Worm (Caenorhabditis elegans) whole organism, midembryonic: ENCODE results near the gene F45D3.3.
A peak's percentile ranks its signal among the peaks of the same experiment; 100 is the strongest.

Source experiments
- T22C8.4 ChIP-seq: fragments of 200-800 bp; sonication (Bioruptor generic); IDR thresholded peaks from 2 replicates; pipeline ENCODE4 v1.3.6; 2022; ENCODE audit warnings: missing genetic modification characterization, missing compliant biosample characterization
- cog-1 ChIP-seq: sonication (generic microtip); optimal IDR thresholded peaks from 2 replicates; lab custom pipeline; 2016; ENCODE audit warnings: missing genetic modification characterization, missing compliant biosample characterization
- flt-1 ChIP-seq: fragments of 200-800 bp; sonication (Bioruptor generic); IDR thresholded peaks from 2 replicates; pipeline ENCODE4 v1.3.6; 2022; ENCODE audit warnings: missing genetic modification characterization, missing compliant biosample characterization
- klf-2 ChIP-seq: fragments of 200-800 bp; sonication (Bioruptor generic); conservative IDR thresholded peaks from 2 replicates; pipeline ENCODE4 v1.3.6; 2022; ENCODE audit warnings: missing genetic modification reagents, missing genetic modification characterization, missing compliant biosample characterization
- med-1 ChIP-seq: sonication (generic microtip); optimal IDR thresholded peaks from 2 replicates; lab custom pipeline; 2017; ENCODE audit warnings: missing genetic modification characterization, mild to moderate bottlenecking, missing compliant biosample characterization, antibody characterized with exemption, missing genetic modification reagents; ENCODE audit not compliant: insufficient read depth
- ref-1 ChIP-seq: fragments of 200-800 bp; sonication (Bioruptor generic); conservative IDR thresholded peaks from 2 replicates; pipeline ENCODE4 v1.3.6; 2022; ENCODE audit warnings: missing genetic modification reagents, missing genetic modification characterization, missing compliant biosample characterization
- tab-1 ChIP-seq: fragments of 200-800 bp; sonication (Bioruptor generic); IDR thresholded peaks from 2 replicates; pipeline ENCODE4 v1.3.6; 2022; ENCODE audit warnings: missing genetic modification characterization, missing compliant biosample characterization
- ztf-23 ChIP-seq: fragments of 200-800 bp; sonication (Bioruptor generic); IDR thresholded peaks from 2 replicates; pipeline ENCODE4 v1.3.6; 2022; ENCODE audit warnings: missing genetic modification reagents, missing genetic modification characterization, missing compliant biosample characterization
- ztf-29 ChIP-seq: fragments of 200-800 bp; sonication (Bioruptor generic); IDR thresholded peaks from 2 replicates; pipeline ENCODE4 v1.3.6; 2022; ENCODE audit warnings: missing genetic modification reagents, missing genetic modification characterization, missing compliant biosample characterization

The F45D3.3 gene

DNA sequence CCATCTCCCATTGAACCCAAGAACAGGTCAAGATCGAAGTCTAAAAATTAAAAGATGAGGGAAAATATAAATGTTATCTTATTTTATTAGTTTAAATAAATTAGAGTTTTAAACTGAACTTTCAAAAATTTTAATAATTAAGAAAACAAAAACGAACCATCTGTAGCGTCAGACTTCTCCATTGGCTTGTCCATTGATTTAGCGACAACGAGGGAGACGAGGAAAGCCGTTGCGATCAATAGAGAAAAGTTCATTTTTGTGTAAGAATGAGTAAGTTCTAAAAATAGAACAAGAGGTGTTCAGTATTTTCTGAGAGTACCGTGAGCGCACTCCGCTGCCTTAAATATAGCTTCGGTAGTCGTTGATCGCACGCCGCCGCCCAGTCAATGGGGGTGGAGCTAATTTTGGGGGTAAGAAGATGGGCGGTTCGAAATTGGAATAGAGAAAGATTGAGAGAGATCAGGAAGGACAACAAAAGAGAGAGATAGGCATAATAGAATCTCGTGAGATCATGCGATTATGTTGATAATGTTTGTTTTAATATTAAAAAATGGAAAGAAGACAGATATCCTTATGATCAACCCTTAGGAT is at the start of gene F45D3.3:
Gene F45D3.3, minus strand, starts transcription at position 350 of the 591 bp plus-strand sequence.
- TF ChIP-seq cog-1 (tag; lab: Kevin White, UChicago): no peak
- no peak for TF ChIP-seq tab-1 (GFP tag; lab: Robert Waterston, UW)
- TF ChIP-seq ztf-29 (GFP tag; lab: Robert Waterston, UW): no peak
- no peak for TF ChIP-seq T22C8.4 (GFP tag; lab: Robert Waterston, UW)
- TF ChIP-seq med-1 (GFP tag; lab: Kevin White, UChicago): no peak
- no peak for TF ChIP-seq flt-1 (GFP tag; lab: Robert Waterston, UW)
- no peak for TF ChIP-seq ztf-23 (GFP tag; lab: Robert Waterston, UW)
- TF ChIP-seq klf-2 (GFP tag; lab: Robert Waterston, UW): no peak
- TF ChIP-seq ref-1 (GFP tag; lab: Robert Waterston, UW): no peak

ce11 chrV:12599510-12600242 is 49.5 kb upstream of the F45D3.3 start, which contains the start of gene C14C10.5:
Gene C14C10.5 (plus strand): TSS chrV:12600192.
- no peak for TF ChIP-seq ztf-23 (GFP tag; lab: Robert Waterston, UW)
- no peak for TF ChIP-seq med-1 (GFP tag; lab: Kevin White, UChicago)

DNA sequence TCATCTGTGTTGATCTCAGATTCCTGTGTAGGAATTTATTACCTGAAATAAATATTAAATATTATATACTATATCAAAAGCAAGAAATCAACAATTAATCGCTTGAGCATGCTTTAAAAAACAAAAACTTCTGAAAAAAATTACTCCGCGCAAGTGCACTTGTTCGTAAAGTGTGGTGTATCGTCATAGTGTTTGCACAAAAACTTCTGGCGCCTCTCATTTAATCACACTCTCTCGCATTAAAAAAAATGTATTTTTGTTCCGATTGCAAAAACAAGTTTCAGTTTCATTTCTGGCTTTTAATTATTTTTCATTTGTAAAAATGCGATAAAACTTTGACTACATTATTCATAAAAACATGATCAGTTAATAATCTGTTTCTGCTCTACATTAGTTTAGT is 48.9 kb upstream of the F45D3.3 start, which contains the start of the genes C14C10.10 and ril-2:
Gene C14C10.10, minus strand, starts transcription at position 19 of the 400 bp plus-strand sequence.
Gene ril-2, minus strand, starts transcription at position 48 of the 400 bp plus-strand sequence.
- TF ChIP-seq cog-1 (tag; lab: Kevin White, UChicago): no peak
- no peak for TF ChIP-seq flt-1 (GFP tag; lab: Robert Waterston, UW)
- no peak for TF ChIP-seq ztf-23 (GFP tag; lab: Robert Waterston, UW)
- no peak for TF ChIP-seq med-1 (GFP tag; lab: Kevin White, UChicago)
- TF ChIP-seq T22C8.4 (GFP tag; lab: Robert Waterston, UW): no peak
- no peak for TF ChIP-seq ref-1 (GFP tag; lab: Robert Waterston, UW)
- TF ChIP-seq ztf-29 (GFP tag; lab: Robert Waterston, UW): no peak
- no peak for TF ChIP-seq klf-2 (GFP tag; lab: Robert Waterston, UW)
- TF ChIP-seq tab-1 (GFP tag; lab: Robert Waterston, UW): no peak

DNA sequence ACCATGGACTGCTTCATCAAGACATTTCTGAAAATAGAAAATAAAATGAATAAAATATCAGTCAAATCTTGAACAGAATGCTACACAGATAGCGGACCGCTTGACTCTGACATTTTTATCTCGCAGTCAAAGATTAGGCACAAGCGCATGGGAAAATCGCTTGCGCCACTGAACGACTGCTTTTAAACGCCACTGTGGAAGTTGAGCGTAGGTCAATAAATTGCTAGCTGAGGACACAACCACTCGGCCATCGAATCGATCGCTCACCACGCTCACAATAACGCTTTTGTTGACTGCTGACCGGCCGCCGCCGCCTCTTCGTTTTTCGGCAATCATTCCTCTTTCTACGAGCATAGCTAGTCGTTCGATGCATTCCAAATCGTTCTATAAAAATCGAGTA is 46.6 kb upstream of the F45D3.3 start:
- TF ChIP-seq ztf-23 (GFP tag; lab: Robert Waterston, UW) (peak; percentile 78), ref-1 (GFP tag; lab: Robert Waterston, UW) (peak; percentile 48; the same call in 1 of the 2 replicates), tab-1 (GFP tag; lab: Robert Waterston, UW) (peak; percentile 80; the same call in 1 of the 2 replicates), T22C8.4 (GFP tag; lab: Robert Waterston, UW) (peak; percentile 69; the same call in 1 of the 2 replicates), flt-1 (GFP tag; lab: Robert Waterston, UW) (peak; percentile 87), cog-1 (tag; lab: Kevin White, UChicago) (peak; percentile 58), klf-2 (GFP tag; lab: Robert Waterston, UW) (0 out of 2 replicates have a peak, but pooled peaks have one; percentile 49), med-1 (GFP tag; lab: Kevin White, UChicago) (peak; percentile 15), ztf-29 (GFP tag; lab: Robert Waterston, UW) (peak; percentile 82)

ce11 chrV:12596196-12596595 is 46.0 kb upstream of the F45D3.3 start, which contains the start of gene mma-1:
Gene mma-1 (minus strand): TSS chrV:12596296.
- TF ChIP-seq klf-2 (GFP tag; lab: Robert Waterston, UW) (no peak), med-1 (GFP tag; lab: Kevin White, UChicago) (no peak), ztf-23 (GFP tag; lab: Robert Waterston, UW) (no peak), T22C8.4 (GFP tag; lab: Robert Waterston, UW) (no peak), cog-1 (tag; lab: Kevin White, UChicago) (no peak), tab-1 (GFP tag; lab: Robert Waterston, UW) (no peak), flt-1 (GFP tag; lab: Robert Waterston, UW) (no peak), ref-1 (GFP tag; lab: Robert Waterston, UW) (no peak)

ce11 chrV:12592379-12592778 is 42.2 kb upstream of the F45D3.3 start, which contains the start of gene C14C10.2:
Gene C14C10.2 (minus strand): TSS chrV:12592479.
- TF ChIP-seq ztf-29 (GFP tag; lab: Robert Waterston, UW): no peak
- no peak for TF ChIP-seq klf-2 (GFP tag; lab: Robert Waterston, UW)
- no peak for TF ChIP-seq tab-1 (GFP tag; lab: Robert Waterston, UW)
- TF ChIP-seq T22C8.4 (GFP tag; lab: Robert Waterston, UW): no peak
- no peak for TF ChIP-seq med-1 (GFP tag; lab: Kevin White, UChicago)

DNA sequence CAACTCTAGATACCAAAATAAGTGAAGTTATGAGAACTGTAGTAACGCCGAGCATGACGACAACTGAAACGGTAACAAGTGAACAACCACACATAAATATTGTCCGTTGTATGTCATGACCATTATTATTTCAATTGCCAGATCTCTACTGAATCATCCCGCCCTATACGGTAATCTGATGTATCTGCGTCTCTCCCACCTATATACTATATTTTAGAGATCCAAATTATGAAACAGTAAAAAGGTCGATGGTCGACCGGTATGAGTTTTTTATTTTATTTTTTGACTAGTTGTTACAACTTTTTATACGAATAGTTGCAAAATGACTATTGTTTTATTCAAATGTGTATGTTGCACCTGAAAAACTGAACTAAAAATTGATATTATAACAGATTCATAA is 40.4 kb upstream of the F45D3.3 start, which contains the start of gene ttr-43:
Gene ttr-43, minus strand, starts transcription at position 101 of the 400 bp plus-strand sequence.
- no peak for TF ChIP-seq med-1 (GFP tag; lab: Kevin White, UChicago)
- TF ChIP-seq klf-2 (GFP tag; lab: Robert Waterston, UW): no peak
- TF ChIP-seq tab-1 (GFP tag; lab: Robert Waterston, UW): no peak

DNA sequence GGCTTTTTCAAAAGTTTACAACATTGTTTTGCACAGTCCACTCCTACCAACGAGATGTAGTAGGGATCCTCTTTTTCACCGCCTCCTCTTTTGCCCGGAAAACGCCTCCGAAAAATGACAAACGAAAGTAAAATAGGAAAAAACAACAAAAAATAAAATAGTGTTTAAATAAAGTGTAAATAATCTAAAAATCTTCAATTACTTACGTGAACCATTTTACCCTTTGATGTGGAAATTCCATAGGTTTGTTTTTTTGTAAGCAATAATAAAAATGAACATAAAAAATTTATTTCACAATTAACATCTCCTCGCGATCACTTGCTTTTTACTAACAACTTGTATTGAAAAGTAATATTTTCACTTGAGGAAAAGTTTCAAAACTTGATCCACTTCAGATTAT is 37.8 kb upstream of the F45D3.3 start, which contains the start of gene C14C10.1:
Gene C14C10.1, plus strand, starts transcription at position 301 of the 400 bp plus-strand sequence.
- TF ChIP-seq ztf-23 (GFP tag; lab: Robert Waterston, UW) (no peak), tab-1 (GFP tag; lab: Robert Waterston, UW) (no peak), flt-1 (GFP tag; lab: Robert Waterston, UW) (no peak), med-1 (GFP tag; lab: Kevin White, UChicago) (no peak), ztf-29 (GFP tag; lab: Robert Waterston, UW) (no peak), cog-1 (tag; lab: Kevin White, UChicago) (no peak), T22C8.4 (GFP tag; lab: Robert Waterston, UW) (no peak), klf-2 (GFP tag; lab: Robert Waterston, UW) (no peak), ref-1 (GFP tag; lab: Robert Waterston, UW) (no peak)
